Worm (Caenorhabditis elegans): ENCODE results near the gene cutl-29.

- TF ChIP-seq lin-15B (tag; optimal IDR thresholded peaks at IDR 0.05): no peak
- TF ChIP-seq ceh-82 (tag; optimal IDR thresholded peaks at IDR 0.05): no peak
Measured at ce11 chrX:8235994-8236393, 34.8 kb downstream of the cutl-29 start, which contains the start of gene M60.4.
